Worm (Caenorhabditis elegans) whole organism, L1 larva: ENCODE measurements around the gene pis-1.

Experiments
- ces-1 ChIP-seq: fragments of 150-350 bp; optimal IDR thresholded peaks from 2 replicates; lab custom pipeline; 2014; ENCODE audit warnings: missing biosample characterization, missing genetic modification reagents, missing genetic modification characterization
- dpl-1 ChIP-seq, 3 experiments: fragments of 150-350 bp in 2 of 3; sonication (generic microtip) in 1 of 3; optimal IDR thresholded peaks; 2 replicates each; lab custom pipeline; 2014 to 2017; ENCODE audit warnings: missing biosample characterization in 3 of 3, missing genetic modification characterization in 3 of 3, missing genetic modification reagents in 3 of 3
- egl-27 ChIP-seq, 2 experiments: fragments of 150-350 bp in 1 of 2; sonication (generic microtip); optimal IDR thresholded peaks; 3 replicates each; lab custom pipeline; 2017 to 2018; ENCODE audit warnings: missing biosample characterization in 2 of 2, missing genetic modification characterization in 2 of 2, missing genetic modification reagents in 2 of 2
- unc-130 ChIP-seq: fragments of 150-350 bp; optimal IDR thresholded peaks from 2 replicates; lab custom pipeline; 2017; ENCODE audit warnings: missing biosample characterization, missing genetic modification characterization, inconsistent platforms

ce11 chrIV:9824480-9824879 is 28.1 kb upstream of the pis-1 start, which contains the start of gene catp-6:
- TF ChIP-seq ces-1 (GFP tag; lab: Kevin White, UChicago) (no peak), dpl-1 (GFP tag; optimal IDR thresholded peaks at IDR 0.05; lab: Kevin White, UChicago) (no peak), unc-130 (tag; lab: Kevin White, UChicago) (no peak), egl-27 (tag; optimal IDR thresholded peaks at IDR 0.05; lab: Kevin White, UChicago) (no peak)
